Fruit fly (Drosophila melanogaster): Measurements from ENCODE around the gene Cpr72Ec.

Cpr72Ec gene

dm6 chr3L:16411566-16411965 is 44.4 kb upstream of the Cpr72Ec start, which contains the start of gene fax (continued):
- TF ChIP-seq nerfin-2 (GFP tag; IDR thresholded peaks at IDR 0.05; ENCODE audit: partially characterized antibody) = peak; percentile 21; the same call in 1 of the 2 replicates
- peak; percentile 11 for TF ChIP-seq Side (GFP tag; optimal IDR thresholded peaks at IDR 0.05)
- no peak for TF ChIP-seq pnt (GFP tag; optimal IDR thresholded peaks at IDR 0.05)
- peak; percentile 55 for TF ChIP-seq bbx (GFP tag; IDR thresholded peaks at IDR 0.05; ENCODE audit: partially characterized antibody)
- no peak for TF ChIP-seq hkb (optimal IDR thresholded peaks at IDR 0.05)
- TF ChIP-seq hkb (GFP tag; IDR thresholded peaks at IDR 0.05) = peak; percentile 44; the same call in 1 of the 2 replicates
- TF ChIP-seq maf-S (GFP tag; optimal IDR thresholded peaks at IDR 0.05) = no peak
- TF ChIP-seq schlank (tag; optimal IDR thresholded peaks at IDR 0.05) = no peak
- no peak for TF ChIP-seq ERR (GFP tag; optimal IDR thresholded peaks at IDR 0.05)
- no peak for TF ChIP-seq Dip2 (GFP tag; IDR thresholded peaks at IDR 0.05)
- TF ChIP-seq grn (GFP tag; optimal IDR thresholded peaks at IDR 0.05) = peak; percentile 47
- no peak for TF ChIP-seq CG43689 (GFP tag; IDR thresholded peaks at IDR 0.05)
- TF ChIP-seq gfzf (GFP tag; optimal IDR thresholded peaks at IDR 0.05) = peak; percentile 94
- TF ChIP-seq CG14710 (tag; optimal IDR thresholded peaks at IDR 0.05) = peak; percentile 87
- peak; percentile 65 for TF ChIP-seq CG2712 (tag; optimal IDR thresholded peaks at IDR 0.05)
- peak; percentile 50 for TF ChIP-seq CG10267 (tag; optimal IDR thresholded peaks at IDR 0.05)
- no peak for TF ChIP-seq Aef1 (GFP tag; IDR thresholded peaks at IDR 0.05)
- peak; percentile 36 for TF ChIP-seq CrebB (tag; optimal IDR thresholded peaks at IDR 0.05)
- TF ChIP-seq C15 (GFP tag; IDR thresholded peaks at IDR 0.05) = no peak
- TF ChIP-seq lab (GFP tag; optimal IDR thresholded peaks at IDR 0.05) = peak; percentile 51
- no peak for TF ChIP-seq CG8281 (tag; optimal IDR thresholded peaks at IDR 0.05)
- peak; percentile 84 for TF ChIP-seq CG3995 (GFP tag; optimal IDR thresholded peaks at IDR 0.05)
- TF ChIP-seq CG10654 (GFP tag; optimal IDR thresholded peaks at IDR 0.05) = peak; percentile 5
- peak; percentile 66 for TF ChIP-seq pros (GFP tag; optimal IDR thresholded peaks at IDR 0.05)
- TF ChIP-seq CG34224 (GFP tag; IDR thresholded peaks at IDR 0.05; ENCODE audit: partially characterized antibody) = peak; percentile 61
- TF ChIP-seq CG13296 (GFP tag; optimal IDR thresholded peaks at IDR 0.05) = peak; percentile 48
- TF ChIP-seq CG8944 (GFP tag; optimal IDR thresholded peaks at IDR 0.05) = no peak
- TF ChIP-seq scrt (GFP tag; optimal IDR thresholded peaks at IDR 0.05) = peak; percentile 55
- no peak for TF ChIP-seq B-H2 (GFP tag; optimal IDR thresholded peaks at IDR 0.05)
- TF ChIP-seq h (optimal IDR thresholded peaks at IDR 0.05) = no peak
- TF ChIP-seq NC2α (GFP tag; optimal IDR thresholded peaks at IDR 0.05) = no peak
- no peak for TF ChIP-seq cas (GFP tag; IDR thresholded peaks at IDR 0.05)
- TF ChIP-seq CG17912 (GFP tag; optimal IDR thresholded peaks at IDR 0.05) = peak; percentile 4
- no peak for TF ChIP-seq wor (GFP tag; IDR thresholded peaks at IDR 0.05)
- TF ChIP-seq Dp (GFP tag; optimal IDR thresholded peaks at IDR 0.05) = peak; percentile 67
- TF ChIP-seq usp (GFP tag; optimal IDR thresholded peaks at IDR 0.05) = no peak
- no peak for TF ChIP-seq Dfd (GFP tag; optimal IDR thresholded peaks at IDR 0.05)
- no peak for TF ChIP-seq CG2875 (GFP tag; optimal IDR thresholded peaks at IDR 0.05)
- TF ChIP-seq CG12219 (GFP tag; optimal IDR thresholded peaks at IDR 0.05) = peak; percentile 8
- TF ChIP-seq B-H1 (GFP tag; IDR thresholded peaks at IDR 0.05) = no peak
- peak; percentile 42; the same call in 1 of the 2 replicates for TF ChIP-seq sob (GFP tag; IDR thresholded peaks at IDR 0.05)
- TF ChIP-seq dpn (GFP tag; optimal IDR thresholded peaks at IDR 0.05) = peak in 1 of 2 experiments; percentile 10
- TF ChIP-seq CG3726 (GFP tag; IDR thresholded peaks at IDR 0.05) = no peak
- TF ChIP-seq zf30C (GFP tag; optimal IDR thresholded peaks at IDR 0.05) = peak; percentile 67
- no peak for TF ChIP-seq fd64A (GFP tag; optimal IDR thresholded peaks at IDR 0.05)
- TF ChIP-seq Drgx (GFP tag; IDR thresholded peaks at IDR 0.05) = peak; percentile 40
- TF ChIP-seq sr (GFP tag; IDR thresholded peaks at IDR 0.05) = 0 out of 3 replicates have a peak, but pooled peaks have one; percentile 23
- no peak for TF ChIP-seq Ada2b (GFP tag; IDR thresholded peaks at IDR 0.05)
- TF ChIP-seq NC2β (GFP tag; optimal IDR thresholded peaks at IDR 0.05) = peak; percentile 48
- no peak for TF ChIP-seq CG15696 (tag; optimal IDR thresholded peaks at IDR 0.05)
- no peak for TF ChIP-seq CG3065 (GFP tag; optimal IDR thresholded peaks at IDR 0.05)
- TF ChIP-seq Sin3A (optimal IDR thresholded peaks at IDR 0.05) = no peak
- no peak for TF ChIP-seq CTCF (GFP tag; optimal IDR thresholded peaks at IDR 0.05)
